Fruit fly (Drosophila melanogaster) whole organism, pupa: Measurements from ENCODE around the gene Tep1.

Source experiments
- CG12605 ChIP-seq: fragments of 200-800 bp; sonication (Bioruptor generic); IDR thresholded peaks from 2 replicates; pipeline ENCODE4 v1.3.6; 2022; ENCODE audit warnings: missing biosample characterization, missing genetic modification characterization
- CG13204 ChIP-seq: fragments of 200-800 bp; sonication (Bioruptor generic); optimal IDR thresholded peaks from 2 replicates; lab custom pipeline; 2018; ENCODE audit warnings: missing biosample characterization, mild to moderate bottlenecking, missing genetic modification characterization, moderate library complexity
- CG15710 ChIP-seq: fragments of 200-800 bp; sonication (Bioruptor generic); optimal IDR thresholded peaks from 2 replicates; lab custom pipeline; 2018; ENCODE audit warnings: missing biosample characterization, mild to moderate bottlenecking, missing genetic modification characterization, moderate library complexity
- CG32121 ChIP-seq: fragments of 200-800 bp; sonication (Bioruptor generic); IDR thresholded peaks from 2 replicates; pipeline ENCODE4 v1.3.6; 2022; ENCODE audit warnings: missing biosample characterization, missing genetic modification characterization
- CG34367 ChIP-seq: fragments of 200-800 bp; sonication (Bioruptor generic); optimal IDR thresholded peaks from 2 replicates; lab custom pipeline; 2018; ENCODE audit warnings: missing biosample characterization, mild to moderate bottlenecking, missing genetic modification characterization
- CG4496 ChIP-seq: fragments of 200-800 bp; sonication (Bioruptor generic); IDR thresholded peaks from 3 replicates; pipeline ENCODE4 v1.3.6; 2022; ENCODE audit warnings: missing biosample characterization, missing genetic modification characterization
- CG8301 ChIP-seq: fragments of 200-800 bp; sonication (Bioruptor generic); optimal IDR thresholded peaks from 2 replicates; lab custom pipeline; 2018; ENCODE audit warnings: missing biosample characterization, mild to moderate bottlenecking, missing genetic modification characterization
- CG9948 ChIP-seq: fragments of 200-800 bp; sonication (Bioruptor generic); optimal IDR thresholded peaks from 2 replicates; lab custom pipeline; 2018; ENCODE audit warnings: missing biosample characterization, mild to moderate bottlenecking, missing genetic modification characterization, moderate library complexity
- EcR ChIP-seq: fragments of 200-800 bp; sonication (Bioruptor generic); optimal IDR thresholded peaks from 3 replicates; lab custom pipeline; 2019; ENCODE audit warnings: missing biosample characterization, missing genetic modification characterization, mild to moderate bottlenecking, moderate library complexity, missing genetic modification reagents
- Ets98B ChIP-seq: fragments of 200-800 bp; sonication (Bioruptor generic); IDR thresholded peaks from 2 replicates; pipeline ENCODE4 v1.3.6; 2022; ENCODE audit warnings: missing biosample characterization, missing genetic modification characterization
- Pif1A ChIP-seq: fragments of 200-800 bp; sonication (Bioruptor generic); optimal IDR thresholded peaks from 3 replicates; lab custom pipeline; 2016; ENCODE audit warnings: missing biosample characterization, missing genetic modification characterization
- Pif1B ChIP-seq: fragments of 200-800 bp; sonication (Bioruptor generic); optimal IDR thresholded peaks from 3 replicates; lab custom pipeline; 2016; ENCODE audit warnings: missing biosample characterization, missing genetic modification characterization
- Snoo ChIP-seq: fragments of 200-800 bp; sonication (Bioruptor generic); optimal IDR thresholded peaks from 3 replicates; lab custom pipeline; 2017; ENCODE audit warnings: missing biosample characterization, mild to moderate bottlenecking, missing genetic modification characterization, inconsistent platforms
- fd96Ca ChIP-seq: fragments of 200-800 bp; sonication (Bioruptor generic); IDR thresholded peaks from 3 replicates; pipeline ENCODE4 v1.3.6; 2022; ENCODE audit warnings: missing biosample characterization, missing genetic modification characterization
- gl ChIP-seq: fragments of 200-800 bp; sonication (Bioruptor generic); optimal IDR thresholded peaks from 2 replicates; lab custom pipeline; 2018; ENCODE audit warnings: missing biosample characterization, mild to moderate bottlenecking, missing genetic modification characterization

The Tep1 gene

DNA sequence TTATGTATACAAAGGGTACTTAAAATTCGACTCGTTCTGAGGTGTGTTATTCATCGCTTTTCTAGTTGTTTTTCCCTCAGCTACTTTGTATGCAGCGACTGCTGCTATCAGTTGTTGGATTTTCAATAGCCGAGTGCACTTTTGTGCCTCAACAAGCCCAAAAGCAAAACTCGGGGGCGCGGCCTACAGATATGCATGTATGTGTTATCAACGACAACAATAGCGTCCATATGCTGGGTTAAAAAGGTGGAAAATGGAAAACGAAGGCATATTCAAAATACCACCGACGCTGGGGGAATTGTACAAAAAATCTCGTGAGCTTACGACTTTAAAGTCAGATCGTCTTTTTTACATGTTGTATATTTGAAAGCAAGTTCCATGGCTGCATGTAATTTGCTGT is 47.0 kb downstream of the Tep1 start:
- TF ChIP-seq fd96Ca (GFP tag; lab: Robert Waterston, UW) (no peak), Ets98B (GFP tag; lab: Robert Waterston, UW) (no peak), Snoo (tag; lab: Kevin White, UChicago) (no peak), CG12605 (GFP tag; lab: Robert Waterston, UW) (no peak), CG32121 (GFP tag; lab: Robert Waterston, UW) (no peak), gl (tag; lab: Kevin White, UChicago) (no peak), Pif1A (no peak), CG8301 (tag; lab: Kevin White, UChicago) (no peak), CG15710 (tag; lab: Kevin White, UChicago) (no peak), CG13204 (GFP tag; lab: Kevin White, UChicago) (no peak), EcR (GFP tag; lab: Kevin White, UChicago) (no peak), CG4496 (GFP tag; lab: Robert Waterston, UW) (no peak), CG9948 (tag; lab: Kevin White, UChicago) (no peak), CG34367 (no peak), Pif1B (GFP tag; lab: Kevin White, UChicago) (no peak)
- TF ChIP-seq, all 21 proteins: peak for 0
